Worm (Caenorhabditis elegans): ENCODE results near the gene T27A10.5.

The T27A10.5 gene

ce11 chrX:3573482-3573881 is at the start of gene T27A10.5:
T27A10.5 (minus strand) TSS chrX:3573582.
- TF ChIP-seq klf-2 (GFP tag; conservative IDR thresholded peaks at IDR 0.05) (no peak), med-1 (GFP tag; optimal IDR thresholded peaks at IDR 0.05; ENCODE audit: insufficient read depth) (no peak), ztf-29 (GFP tag; IDR thresholded peaks at IDR 0.05) (no peak), tab-1 (GFP tag; IDR thresholded peaks at IDR 0.05) (no peak), ref-1 (GFP tag; conservative IDR thresholded peaks at IDR 0.05) (no peak), cog-1 (tag; optimal IDR thresholded peaks at IDR 0.05) (no peak), ztf-23 (GFP tag; IDR thresholded peaks at IDR 0.05) (no peak), T22C8.4 (GFP tag; IDR thresholded peaks at IDR 0.05) (no peak), flt-1 (GFP tag; IDR thresholded peaks at IDR 0.05) (no peak)

ce11 chrX:3623162-3623561 is 49.8 kb upstream of the T27A10.5 start, which contains the start of gene C18B2.2:
C18B2.2 (plus strand) TSS chrX:3623462.
- TF ChIP-seq T22C8.4 (GFP tag; IDR thresholded peaks at IDR 0.05) = no peak

- TF ChIP-seq cog-1 (tag; optimal IDR thresholded peaks at IDR 0.05) (no peak), klf-2 (GFP tag; conservative IDR thresholded peaks at IDR 0.05) (no peak), ztf-23 (GFP tag; IDR thresholded peaks at IDR 0.05) (no peak), tab-1 (GFP tag; IDR thresholded peaks at IDR 0.05) (no peak), T22C8.4 (GFP tag; IDR thresholded peaks at IDR 0.05) (no peak), flt-1 (GFP tag; IDR thresholded peaks at IDR 0.05) (no peak), ztf-29 (GFP tag; IDR thresholded peaks at IDR 0.05) (no peak), ref-1 (GFP tag; conservative IDR thresholded peaks at IDR 0.05) (no peak), med-1 (GFP tag; optimal IDR thresholded peaks at IDR 0.05; ENCODE audit: insufficient read depth) (no peak)
Observed at ce11 chrX:3618842-3619241, 45.5 kb upstream of the T27A10.5 start.

- TF ChIP-seq klf-2 (GFP tag; conservative IDR thresholded peaks at IDR 0.05) = no peak
- TF ChIP-seq flt-1 (GFP tag; IDR thresholded peaks at IDR 0.05) = no peak
- no peak for TF ChIP-seq T22C8.4 (GFP tag; IDR thresholded peaks at IDR 0.05)
- TF ChIP-seq tab-1 (GFP tag; IDR thresholded peaks at IDR 0.05) = no peak
- no peak for TF ChIP-seq med-1 (GFP tag; optimal IDR thresholded peaks at IDR 0.05; ENCODE audit: insufficient read depth)
- TF ChIP-seq ztf-29 (GFP tag; IDR thresholded peaks at IDR 0.05) = no peak
- no peak for TF ChIP-seq ref-1 (GFP tag; conservative IDR thresholded peaks at IDR 0.05)
- no peak for TF ChIP-seq cog-1 (tag; optimal IDR thresholded peaks at IDR 0.05)
- TF ChIP-seq ztf-23 (GFP tag; IDR thresholded peaks at IDR 0.05) = no peak
Observed at ce11 chrX:3617218-3617617, 43.8 kb upstream of the T27A10.5 start, which contains the start of gene del-9. del-9 (minus strand) TSS chrX:3617318.

ce11 chrX:3613665-3614064 is 40.3 kb upstream of the T27A10.5 start:
- TF ChIP-seq klf-2 (GFP tag; conservative IDR thresholded peaks at IDR 0.05) = no peak
- no peak for TF ChIP-seq cog-1 (tag; optimal IDR thresholded peaks at IDR 0.05)
- no peak for TF ChIP-seq tab-1 (GFP tag; IDR thresholded peaks at IDR 0.05)
- TF ChIP-seq ztf-23 (GFP tag; IDR thresholded peaks at IDR 0.05) = no peak
- no peak for TF ChIP-seq ref-1 (GFP tag; conservative IDR thresholded peaks at IDR 0.05)
- TF ChIP-seq flt-1 (GFP tag; IDR thresholded peaks at IDR 0.05) = no peak
- no peak for TF ChIP-seq ztf-29 (GFP tag; IDR thresholded peaks at IDR 0.05)
- TF ChIP-seq med-1 (GFP tag; optimal IDR thresholded peaks at IDR 0.05; ENCODE audit: insufficient read depth) = no peak
- TF ChIP-seq T22C8.4 (GFP tag; IDR thresholded peaks at IDR 0.05) = no peak

- TF ChIP-seq cog-1 (tag; optimal IDR thresholded peaks at IDR 0.05) = no peak
- no peak for TF ChIP-seq T22C8.4 (GFP tag; IDR thresholded peaks at IDR 0.05)
- no peak for TF ChIP-seq ztf-29 (GFP tag; IDR thresholded peaks at IDR 0.05)
- no peak for TF ChIP-seq med-1 (GFP tag; optimal IDR thresholded peaks at IDR 0.05; ENCODE audit: insufficient read depth)
- TF ChIP-seq ref-1 (GFP tag; conservative IDR thresholded peaks at IDR 0.05) = no peak
- no peak for TF ChIP-seq klf-2 (GFP tag; conservative IDR thresholded peaks at IDR 0.05)
- no peak for TF ChIP-seq ztf-23 (GFP tag; IDR thresholded peaks at IDR 0.05)
- TF ChIP-seq tab-1 (GFP tag; IDR thresholded peaks at IDR 0.05) = no peak
- no peak for TF ChIP-seq flt-1 (GFP tag; IDR thresholded peaks at IDR 0.05)
Observed at ce11 chrX:3611740-3612139, 38.4 kb upstream of the T27A10.5 start.

ce11 chrX:3611042-3611623 is 37.8 kb upstream of the T27A10.5 start, which contains the start of gene C18B2.5:
C18B2.5 (minus strand) TSS chrX:3611092.
- no peak for TF ChIP-seq ref-1 (GFP tag; conservative IDR thresholded peaks at IDR 0.05)

ce11 chrX:3610442-3610841 is 37.1 kb upstream of the T27A10.5 start:
- TF ChIP-seq med-1 (GFP tag; optimal IDR thresholded peaks at IDR 0.05; ENCODE audit: insufficient read depth) (no peak), klf-2 (GFP tag; conservative IDR thresholded peaks at IDR 0.05) (no peak), ztf-23 (GFP tag; IDR thresholded peaks at IDR 0.05) (no peak), cog-1 (tag; optimal IDR thresholded peaks at IDR 0.05) (no peak), tab-1 (GFP tag; IDR thresholded peaks at IDR 0.05) (no peak), flt-1 (GFP tag; IDR thresholded peaks at IDR 0.05) (no peak), ref-1 (GFP tag; conservative IDR thresholded peaks at IDR 0.05) (no peak)

ce11 chrX:3605727-3606126 is 32.3 kb upstream of the T27A10.5 start, which contains the start of gene C18B2.4:
C18B2.4 (minus strand) TSS chrX:3605741.
- TF ChIP-seq cog-1 (tag; optimal IDR thresholded peaks at IDR 0.05) = peak; percentile 76
- no peak for TF ChIP-seq ztf-29 (GFP tag; IDR thresholded peaks at IDR 0.05)
- 0 out of 2 replicates have a peak, but pooled peaks have one; percentile 32 for TF ChIP-seq tab-1 (GFP tag; IDR thresholded peaks at IDR 0.05)
- no peak for TF ChIP-seq flt-1 (GFP tag; IDR thresholded peaks at IDR 0.05)
- TF ChIP-seq klf-2 (GFP tag; conservative IDR thresholded peaks at IDR 0.05) = no peak
- no peak for TF ChIP-seq T22C8.4 (GFP tag; IDR thresholded peaks at IDR 0.05)
- no peak for TF ChIP-seq ztf-23 (GFP tag; IDR thresholded peaks at IDR 0.05)
- TF ChIP-seq med-1 (GFP tag; optimal IDR thresholded peaks at IDR 0.05; ENCODE audit: insufficient read depth) = no peak

- TF ChIP-seq tab-1 (GFP tag; IDR thresholded peaks at IDR 0.05) = no peak
- TF ChIP-seq ref-1 (GFP tag; conservative IDR thresholded peaks at IDR 0.05) = no peak
- no peak for TF ChIP-seq cog-1 (tag; optimal IDR thresholded peaks at IDR 0.05)
- no peak for TF ChIP-seq ztf-29 (GFP tag; IDR thresholded peaks at IDR 0.05)
- TF ChIP-seq med-1 (GFP tag; optimal IDR thresholded peaks at IDR 0.05; ENCODE audit: insufficient read depth) = no peak
- TF ChIP-seq klf-2 (GFP tag; conservative IDR thresholded peaks at IDR 0.05) = no peak
- no peak for TF ChIP-seq T22C8.4 (GFP tag; IDR thresholded peaks at IDR 0.05)
- no peak for TF ChIP-seq flt-1 (GFP tag; IDR thresholded peaks at IDR 0.05)
- TF ChIP-seq ztf-23 (GFP tag; IDR thresholded peaks at IDR 0.05) = no peak
Observed at ce11 chrX:3602622-3603021, 29.2 kb upstream of the T27A10.5 start.

Data from whole organism, midembryonic.